Worm (Caenorhabditis elegans) whole organism, L4 larva: Measurements from ENCODE around the gene srh-100.

Experiments used
- F26F4.8 ChIP-seq: fragments of 200-800 bp; sonication (Bioruptor generic); conservative IDR thresholded peaks from 2 replicates; pipeline ENCODE4 v1.3.6; 2022; ENCODE audit warnings: missing genetic modification characterization, missing compliant biosample characterization
- R02D3.7 ChIP-seq: fragments of 150-350 bp; sonication (generic microtip); optimal IDR thresholded peaks from 3 replicates; lab custom pipeline; 2014; ENCODE audit warnings: missing biosample characterization, missing genetic modification characterization
- T20F7.1 ChIP-seq: fragments of 200-800 bp; sonication (Bioruptor generic); optimal IDR thresholded peaks from 2 replicates; lab custom pipeline; 2018; ENCODE audit warnings: mild to moderate bottlenecking, missing genetic modification characterization, missing compliant biosample characterization
- T26A8.4 ChIP-seq: fragments of 200-800 bp; sonication (Bioruptor generic); IDR thresholded peaks from 2 replicates; pipeline ENCODE4 v1.3.6; 2022; ENCODE audit warnings: missing genetic modification characterization, missing compliant biosample characterization
- aha-1 ChIP-seq: fragments of 150-350 bp; peaks from one replicate; lab custom pipeline; 2014; ENCODE audit warnings: missing biosample characterization, missing genetic modification characterization
- attf-4 ChIP-seq: sonication (generic microtip); optimal IDR thresholded peaks from 3 replicates; lab custom pipeline; 2017; ENCODE audit warnings: missing biosample characterization, missing genetic modification characterization
- ces-1 ChIP-seq: fragments of 150-350 bp; sonication (generic microtip); optimal IDR thresholded peaks from 4 replicates; lab custom pipeline; 2014; ENCODE audit warnings: missing biosample characterization, missing genetic modification reagents, missing genetic modification characterization
- dmd-9 ChIP-seq: fragments of 200-800 bp; sonication (Bioruptor generic); IDR thresholded peaks from 2 replicates; pipeline ENCODE4 v1.3.6; 2022; ENCODE audit warnings: missing genetic modification reagents, missing genetic modification characterization, missing compliant biosample characterization
- dpl-1 ChIP-seq: fragments of 150-350 bp; optimal IDR thresholded peaks from 2 replicates; lab custom pipeline; 2014; ENCODE audit warnings: missing biosample characterization, missing genetic modification reagents, missing genetic modification characterization
- dve-1 ChIP-seq: sonication (generic microtip); optimal IDR thresholded peaks from 2 replicates; lab custom pipeline; 2017; ENCODE audit warnings: antibody characterized with exemption, mild to moderate bottlenecking, missing genetic modification characterization, missing compliant biosample characterization; ENCODE audit not compliant: insufficient read depth
- hlh-11 ChIP-seq: fragments of 200-800 bp; sonication (Bioruptor generic); optimal IDR thresholded peaks from 2 replicates; lab custom pipeline; 2018; ENCODE audit warnings: mild to moderate bottlenecking, missing genetic modification characterization, missing compliant biosample characterization
- lin-15B ChIP-seq: fragments of 150-350 bp; sonication (generic microtip); optimal IDR thresholded peaks from 3 replicates; lab custom pipeline; 2014; ENCODE audit warnings: missing biosample characterization, missing genetic modification characterization
- lin-29 ChIP-seq: fragments of 200-800 bp; sonication (Bioruptor generic); IDR thresholded peaks from 2 replicates; pipeline ENCODE4 v1.3.6; 2022; ENCODE audit warnings: missing genetic modification reagents, missing genetic modification characterization, missing compliant biosample characterization
- lin-38 ChIP-seq: fragments of 200-800 bp; sonication (Bioruptor generic); IDR thresholded peaks from 2 replicates; pipeline ENCODE4 v1.3.6; 2022; ENCODE audit warnings: missing genetic modification reagents, missing genetic modification characterization, missing compliant biosample characterization
- lsy-2 ChIP-seq, 2 experiments: fragments of 150-350 bp in 1 of 2; sonication (generic microtip) in 1 of 2; optimal IDR thresholded peaks; 2 replicates each; lab custom pipeline; 2014 to 2017; ENCODE audit warnings: missing biosample characterization in 2 of 2, missing genetic modification characterization in 2 of 2
- madf-5 ChIP-seq, 2 experiments: fragments of 200-800 bp; sonication (Bioruptor generic); IDR thresholded peaks; 2 replicates each; pipeline ENCODE4 v1.3.6; 2022; ENCODE audit warnings: missing compliant biosample characterization in 2 of 2, missing genetic modification characterization in 2 of 2
- mdt-29 ChIP-seq: fragments of 200-800 bp; sonication (Bioruptor generic); IDR thresholded peaks from 2 replicates; pipeline ENCODE4 v1.3.6; 2022; ENCODE audit warnings: missing genetic modification reagents, missing genetic modification characterization, missing compliant biosample characterization
- nhr-10 ChIP-seq: fragments of 150-350 bp; optimal IDR thresholded peaks from 2 replicates; lab custom pipeline; 2014; ENCODE audit warnings: missing biosample characterization, missing genetic modification characterization
- nhr-102 ChIP-seq: sonication (generic microtip); optimal IDR thresholded peaks from 2 replicates; lab custom pipeline; 2016; ENCODE audit warnings: mild to moderate bottlenecking, missing genetic modification characterization, moderate library complexity, missing compliant biosample characterization
- nhr-25 ChIP-seq: sonication (generic microtip); optimal IDR thresholded peaks from 2 replicates; lab custom pipeline; 2017; ENCODE audit warnings: missing genetic modification characterization, mild to moderate bottlenecking, missing compliant biosample characterization, antibody characterized with exemption, moderate library complexity, borderline replicate concordance; ENCODE audit not compliant: insufficient read depth
- nhr-41 ChIP-seq: fragments of 200-800 bp; sonication (Bioruptor generic); IDR thresholded peaks from 2 replicates; pipeline ENCODE4 v1.3.6; 2022; ENCODE audit warnings: missing genetic modification reagents, missing genetic modification characterization, missing compliant biosample characterization
- nhr-6 ChIP-seq: fragments of 150-350 bp; optimal IDR thresholded peaks from 2 replicates; lab custom pipeline; 2014; ENCODE audit warnings: missing biosample characterization, missing genetic modification characterization
- nhr-76 ChIP-seq: fragments of 150-350 bp; optimal IDR thresholded peaks from 2 replicates; lab custom pipeline; 2014; ENCODE audit warnings: missing biosample characterization, missing genetic modification characterization
- saeg-2 ChIP-seq: fragments of 200-800 bp; sonication (Bioruptor generic); IDR thresholded peaks from 2 replicates; pipeline ENCODE4 v1.3.6; 2022; ENCODE audit warnings: missing genetic modification reagents, missing genetic modification characterization, missing compliant biosample characterization
- set-16 ChIP-seq: fragments of 200-800 bp; sonication (Bioruptor generic); IDR thresholded peaks from 2 replicates; pipeline ENCODE4 v1.3.6; 2022; ENCODE audit warnings: missing genetic modification reagents, missing genetic modification characterization, missing compliant biosample characterization
- skn-1 ChIP-seq: fragments of 150-350 bp; optimal IDR thresholded peaks from 2 replicates; lab custom pipeline; 2014; ENCODE audit warnings: missing biosample characterization, missing genetic modification characterization
- spr-1 ChIP-seq: sonication (generic microtip); optimal IDR thresholded peaks from 2 replicates; lab custom pipeline; 2016; ENCODE audit warnings: mild to moderate bottlenecking, missing genetic modification characterization, missing compliant biosample characterization
- tag-97 ChIP-seq: fragments of 200-800 bp; sonication (Bioruptor generic); IDR thresholded peaks from 2 replicates; pipeline ENCODE4 v1.3.6; 2022; ENCODE audit warnings: missing genetic modification characterization, missing compliant biosample characterization
- unc-130 ChIP-seq: sonication (generic microtip); optimal IDR thresholded peaks from 2 replicates; lab custom pipeline; 2016; ENCODE audit warnings: missing genetic modification reagents, missing genetic modification characterization, missing compliant biosample characterization
- zfp-2 ChIP-seq: sonication (generic microtip); optimal IDR thresholded peaks from 2 replicates; lab custom pipeline; 2016; ENCODE audit warnings: mild to moderate bottlenecking, missing genetic modification characterization, missing compliant biosample characterization
- zfp-3 ChIP-seq: fragments of 200-800 bp; sonication (Bioruptor generic); conservative IDR thresholded peaks from 2 replicates; pipeline ENCODE4 v1.3.6; 2022; ENCODE audit warnings: missing genetic modification reagents, missing genetic modification characterization, missing compliant biosample characterization
- ztf-11 ChIP-seq: fragments of 150-350 bp; optimal IDR thresholded peaks from 2 replicates; lab custom pipeline; 2014; ENCODE audit warnings: missing biosample characterization, missing genetic modification characterization
- ztf-7 ChIP-seq: fragments of 150-350 bp; optimal IDR thresholded peaks from 2 replicates; lab custom pipeline; 2014; ENCODE audit warnings: missing biosample characterization, missing genetic modification characterization

Gene srh-100

DNA sequence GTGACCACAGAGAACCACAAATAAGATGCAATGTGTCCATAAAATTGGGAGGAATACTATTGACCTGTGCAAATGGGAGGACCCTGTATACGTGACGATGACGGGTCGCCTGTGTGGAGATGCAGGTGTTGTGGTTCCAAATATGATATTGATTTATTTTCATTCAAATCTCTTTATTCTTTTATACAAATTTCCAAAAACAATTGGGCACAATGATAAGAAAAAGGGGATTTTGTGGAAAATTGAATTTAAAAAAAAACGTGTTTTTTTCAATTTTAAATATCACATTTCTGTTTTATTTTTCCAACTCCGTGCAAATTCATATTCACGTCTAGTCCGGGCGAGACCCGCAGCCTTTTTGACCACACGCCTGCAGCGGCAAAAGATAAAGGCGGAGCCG, 39.3 kb downstream of the srh-100 start, which contains the start of gene F19B10.2:
Gene F19B10.2, plus strand, starts transcription at position 301 of the 400 bp plus-strand sequence.
- no peak for TF ChIP-seq ces-1 (GFP tag; lab: Kevin White, UChicago)

DNA sequence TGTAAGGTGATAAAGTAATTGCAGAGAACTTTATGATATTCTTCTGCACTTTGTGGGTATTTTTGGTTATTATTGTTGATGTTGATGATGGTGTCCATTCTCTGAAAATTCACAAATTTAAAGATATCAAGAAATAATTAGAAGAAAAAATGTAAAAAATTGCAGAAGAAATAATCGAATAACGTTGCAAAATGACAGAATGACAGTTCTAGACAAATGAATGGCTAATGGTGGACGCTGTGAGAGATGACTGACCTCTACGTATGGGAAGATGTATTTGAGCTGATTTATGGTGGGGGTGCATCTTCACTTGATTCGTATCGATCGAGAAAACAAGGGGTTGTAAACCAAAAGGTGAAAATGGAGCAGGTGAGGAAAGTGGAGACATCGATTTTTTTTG, 41.0 kb downstream of the srh-100 start, which contains the start of gene sea-1:
Gene sea-1, minus strand, starts transcription at position 101 of the 400 bp plus-strand sequence.
- TF ChIP-seq mdt-29 (GFP tag; lab: Robert Waterston, UW) (no peak), tag-97 (GFP tag; lab: Robert Waterston, UW) (no peak), ztf-7 (no peak), nhr-41 (GFP tag; lab: Robert Waterston, UW) (no peak), hlh-11 (tag; lab: Kevin White, UChicago) (no peak), R02D3.7 (no peak), nhr-102 (tag; lab: Kevin White, UChicago) (no peak), dpl-1 (GFP tag; lab: Kevin White, UChicago) (no peak), zfp-2 (tag; lab: Kevin White, UChicago) (no peak), saeg-2 (GFP tag; lab: Robert Waterston, UW) (no peak), T26A8.4 (no peak), lin-15B (tag; lab: Kevin White, UChicago) (no peak), dmd-9 (GFP tag; lab: Robert Waterston, UW) (no peak), zfp-3 (no peak), nhr-10 (tag; lab: Kevin White, UChicago) (no peak), ztf-11 (no peak), skn-1 (tag; lab: Kevin White, UChicago) (no peak), lsy-2 (tag; optimal IDR thresholded peaks at IDR 0.05; lab: Kevin White, UChicago) (no peak), dve-1 (no peak)

DNA sequence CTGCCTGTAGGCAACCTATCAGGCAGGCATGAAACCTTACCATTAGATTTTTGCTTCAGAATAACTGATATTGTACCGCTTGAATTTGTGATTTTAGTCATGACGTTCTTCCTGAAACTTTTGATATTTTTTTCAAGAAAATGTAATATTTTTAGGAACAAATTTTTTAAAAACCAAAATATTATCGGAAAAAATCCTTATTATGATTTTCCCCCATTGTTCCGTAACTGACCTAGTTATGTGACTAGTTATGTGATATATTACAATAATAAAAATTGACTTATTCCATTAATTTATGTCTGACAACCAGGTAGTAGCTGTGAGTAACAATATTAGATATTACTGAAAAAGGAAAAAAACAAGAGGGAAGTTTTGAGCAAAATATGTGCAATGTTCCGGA, 43.5 kb downstream of the srh-100 start, which contains the start of gene srx-98:
Gene srx-98, minus strand, starts transcription at position 101 of the 400 bp plus-strand sequence.
- no peak for TF ChIP-seq mdt-29 (GFP tag; lab: Robert Waterston, UW)
- no peak for TF ChIP-seq nhr-25
- no peak for TF ChIP-seq saeg-2 (GFP tag; lab: Robert Waterston, UW)
- no peak for TF ChIP-seq unc-130 (GFP tag; lab: Kevin White, UChicago)
- no peak for TF ChIP-seq F26F4.8
- TF ChIP-seq ztf-11, result no peak

DNA sequence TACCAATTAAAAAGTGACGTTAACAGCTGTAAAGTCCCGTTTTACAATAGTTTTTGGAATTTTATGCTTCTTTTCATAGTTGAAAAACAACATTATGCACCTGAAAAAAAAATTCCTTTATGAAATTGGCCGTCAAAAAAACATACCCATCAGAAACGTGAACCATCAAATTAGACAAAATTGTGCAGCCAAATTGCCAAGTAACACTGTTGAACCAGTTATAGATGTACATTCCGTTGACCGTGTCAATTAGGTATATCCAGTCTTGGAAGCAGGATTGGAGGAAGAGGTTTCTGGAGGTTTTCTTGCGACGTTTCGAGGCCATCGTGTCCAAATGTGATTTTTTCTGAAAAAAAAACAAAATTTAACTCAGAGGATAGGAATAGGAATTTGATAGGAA, 45.2 kb downstream of the srh-100 start, which contains the start of gene srx-97:
Gene srx-97, minus strand, starts transcription at position 101 of the 400 bp plus-strand sequence.
- no peak for TF ChIP-seq T26A8.4
- TF ChIP-seq dpl-1 (GFP tag; lab: Kevin White, UChicago), result no peak
- TF ChIP-seq madf-5 (GFP tag; IDR thresholded peaks at IDR 0.05; lab: Robert Waterston, UW), result 0 out of 4 replicates have a peak, but pooled peaks of 1 of the 2 experiments have one; percentile 7
- no peak for TF ChIP-seq lin-29 (GFP tag; lab: Robert Waterston, UW)

DNA sequence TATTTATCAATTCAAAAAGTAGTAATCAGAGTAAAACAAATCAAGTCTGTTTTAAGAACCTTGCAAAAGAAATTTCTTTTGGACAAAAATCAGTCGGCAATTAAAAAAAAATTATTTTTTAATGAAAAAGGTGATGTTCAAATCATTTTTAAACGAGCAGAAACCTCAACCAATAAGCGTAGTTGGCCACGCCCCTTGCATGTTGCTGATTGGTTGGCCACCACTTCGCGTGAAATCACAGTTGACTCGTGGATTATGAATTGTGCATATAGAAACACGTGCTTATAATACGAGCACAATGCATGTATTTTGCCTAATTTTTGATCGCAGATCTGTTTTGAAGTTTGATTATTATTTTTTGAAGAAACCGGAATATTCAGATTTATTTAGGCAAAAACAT, 49.3 kb downstream of the srh-100 start:
- TF ChIP-seq spr-1 (tag; lab: Kevin White, UChicago) (no peak), nhr-6 (tag; lab: Kevin White, UChicago) (no peak), lin-38 (no peak), nhr-76 (tag; lab: Kevin White, UChicago) (no peak)

DNA sequence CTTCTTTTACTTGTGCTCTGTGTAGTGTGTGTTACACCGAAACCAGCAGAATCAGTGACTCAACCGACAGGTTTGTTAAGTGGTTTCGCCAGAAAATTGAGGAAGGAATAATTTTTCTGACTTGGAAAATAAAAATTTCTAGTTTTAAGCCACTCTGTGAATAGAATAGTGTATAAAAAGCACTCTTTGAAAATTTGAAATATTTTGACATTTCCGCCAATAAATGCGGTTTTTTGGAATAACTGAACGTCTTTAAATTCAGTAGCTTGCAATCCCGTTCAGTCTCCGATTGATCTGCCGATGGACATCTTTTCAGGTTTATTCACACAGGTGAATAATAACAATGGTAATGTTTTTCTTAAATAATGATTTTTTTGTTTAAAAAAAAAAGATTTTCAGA, 50.0 kb downstream of the srh-100 start, which contains the start of gene F19B10.3:
Gene F19B10.3, plus strand, starts transcription at position 301 of the 400 bp plus-strand sequence.
- TF ChIP-seq T26A8.4, result no peak
- no peak for TF ChIP-seq F26F4.8
- TF ChIP-seq aha-1 (tag; lab: Kevin White, UChicago), result no peak
- no peak for TF ChIP-seq T20F7.1 (GFP tag; lab: Kevin White, UChicago)
- no peak for TF ChIP-seq attf-4 (tag; lab: Kevin White, UChicago)
- TF ChIP-seq set-16 (GFP tag; lab: Robert Waterston, UW), result no peak
